Worm (Caenorhabditis elegans): ENCODE results near the gene ZK1010.4.

DNA sequence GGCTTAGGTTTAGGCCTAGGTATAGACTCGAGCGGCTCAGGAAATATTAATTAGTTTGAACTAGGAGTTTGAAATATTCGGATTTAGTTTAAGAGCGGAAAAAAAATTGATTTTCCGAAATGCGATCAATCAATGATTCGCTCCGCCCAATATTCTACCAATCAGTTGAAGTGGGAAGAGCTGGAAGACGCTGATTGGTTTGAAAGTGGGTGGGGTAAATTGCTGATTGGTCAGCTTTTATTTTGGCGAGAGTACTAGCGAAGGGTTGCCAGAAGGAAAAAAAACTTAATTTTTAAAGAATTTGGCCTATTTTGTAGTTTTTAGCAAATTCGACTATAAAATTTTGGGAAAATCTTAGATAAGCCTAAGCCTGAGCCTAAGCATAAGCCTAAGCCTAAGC, 36.8 kb upstream of the ZK1010.4 start:
- TF ChIP-seq him-1 (tag; optimal IDR thresholded peaks at IDR 0.05) (no peak), W03F9.2 (tag; optimal IDR thresholded peaks at IDR 0.05) (no peak), dao-5 (tag; optimal IDR thresholded peaks at IDR 0.05) (no peak)
